Fruit fly (Drosophila melanogaster): ENCODE measurements around the gene sofe.

The sofe gene

DNA sequence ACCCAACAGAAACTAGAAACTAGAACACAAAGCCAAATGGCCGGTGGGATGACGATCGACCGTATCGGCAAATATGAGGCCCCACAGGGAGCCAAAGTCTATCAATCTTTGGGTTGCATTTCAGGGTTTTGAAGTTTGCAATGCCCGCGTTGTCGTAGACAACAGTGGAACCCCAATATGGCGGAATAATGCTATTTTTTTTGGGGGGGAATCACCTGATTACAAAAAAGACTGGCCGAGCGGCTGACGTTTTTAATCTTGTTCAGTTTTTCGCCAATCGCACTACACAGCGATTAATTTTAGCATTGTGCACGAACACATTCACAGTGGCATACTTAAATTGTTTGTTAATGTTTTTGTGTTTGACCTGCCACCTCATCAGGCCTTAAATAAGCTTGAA is 19.2 kb upstream of the sofe start:
- TF ChIP-seq toe (GFP tag; optimal IDR thresholded peaks at IDR 0.05) (no peak), kay (GFP tag; ENCODE audit: borderline replicate concordance) (no peak), pad (GFP tag; optimal IDR thresholded peaks at IDR 0.05) (no peak), Crg-1 (GFP tag; optimal IDR thresholded peaks at IDR 0.05) (no peak), cnc (optimal IDR thresholded peaks at IDR 0.05) (no peak), tj (GFP tag; optimal IDR thresholded peaks at IDR 0.05) (no peak), CG5204 (GFP tag; optimal IDR thresholded peaks at IDR 0.05) (no peak), cic (GFP tag; optimal IDR thresholded peaks at IDR 0.05) (no peak), CG7045 (GFP tag; optimal IDR thresholded peaks at IDR 0.05) (no peak), bab1 (GFP tag; optimal IDR thresholded peaks at IDR 0.05) (no peak)

DNA sequence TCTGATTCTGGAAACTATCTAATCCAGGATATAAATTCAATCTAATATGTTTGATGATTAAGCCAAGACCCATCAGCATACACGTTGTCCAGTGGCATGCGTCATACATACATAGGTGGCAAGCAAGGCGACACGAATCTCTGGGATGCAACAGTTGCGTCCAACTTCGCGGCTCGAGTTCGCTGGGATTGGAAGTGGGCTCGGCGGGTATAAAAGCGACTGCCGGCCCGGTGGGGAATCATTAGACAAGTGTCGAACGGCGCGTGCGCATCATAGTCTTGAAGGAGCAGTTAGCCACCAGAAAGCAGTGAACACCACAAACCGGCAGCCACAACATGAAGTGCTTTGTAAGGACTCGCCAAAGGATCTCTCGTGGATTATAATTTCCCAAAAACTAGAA is 11.8 kb upstream of the sofe start, which contains the start of gene CG2157:
CG2157 (plus strand) TSS at position 240 of the 400 bp plus-strand sequence.
- no peak for TF ChIP-seq pad (GFP tag; optimal IDR thresholded peaks at IDR 0.05)
- TF ChIP-seq bab1 (GFP tag; optimal IDR thresholded peaks at IDR 0.05), result no peak
- no peak for TF ChIP-seq tj (GFP tag; optimal IDR thresholded peaks at IDR 0.05)
- TF ChIP-seq CG1620 (GFP tag; optimal IDR thresholded peaks at IDR 0.05), result no peak

- TF ChIP-seq CG11617 (GFP tag; optimal IDR thresholded peaks at IDR 0.05), result no peak
Measured at dm6 chrX:10867692-10868091, 10.5 kb upstream of the sofe start.

DNA sequence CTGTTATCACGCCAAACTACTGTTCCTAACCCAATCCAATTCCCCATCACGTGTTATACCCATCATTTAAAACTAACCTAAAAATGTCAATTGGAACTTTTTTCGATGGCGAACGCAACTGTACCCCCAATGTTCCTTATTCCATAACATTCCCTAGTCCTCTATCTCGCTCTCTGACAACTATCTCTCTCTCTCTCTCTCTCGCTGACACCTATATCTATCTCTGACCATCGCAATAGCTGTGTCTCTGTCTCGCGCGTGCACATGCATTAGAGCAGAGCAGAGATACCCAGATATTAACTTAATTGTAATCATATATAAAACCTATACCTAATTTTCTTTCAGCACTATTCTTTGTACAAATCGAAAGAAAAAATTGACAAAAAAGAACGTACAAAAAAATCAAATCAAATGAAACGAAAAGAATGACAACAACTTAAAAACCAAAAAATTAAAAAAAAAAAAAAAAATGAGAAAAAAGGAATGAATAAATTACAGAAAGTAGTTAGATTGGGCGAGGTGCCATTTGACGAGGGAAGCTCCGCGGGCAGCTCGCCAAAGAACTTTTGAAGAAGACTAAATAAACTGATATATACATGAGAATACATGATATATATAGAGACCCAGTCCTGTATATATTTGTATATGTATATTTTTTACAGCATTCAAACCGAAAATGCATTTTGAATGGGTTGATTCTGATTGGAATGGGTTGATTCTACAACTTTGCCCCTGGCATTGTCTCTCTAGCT is 8.5 kb upstream of the sofe start:
- TF ChIP-seq pad (GFP tag; optimal IDR thresholded peaks at IDR 0.05) (no peak), kay (GFP tag; ENCODE audit: borderline replicate concordance) (peak; percentile 78)

DNA sequence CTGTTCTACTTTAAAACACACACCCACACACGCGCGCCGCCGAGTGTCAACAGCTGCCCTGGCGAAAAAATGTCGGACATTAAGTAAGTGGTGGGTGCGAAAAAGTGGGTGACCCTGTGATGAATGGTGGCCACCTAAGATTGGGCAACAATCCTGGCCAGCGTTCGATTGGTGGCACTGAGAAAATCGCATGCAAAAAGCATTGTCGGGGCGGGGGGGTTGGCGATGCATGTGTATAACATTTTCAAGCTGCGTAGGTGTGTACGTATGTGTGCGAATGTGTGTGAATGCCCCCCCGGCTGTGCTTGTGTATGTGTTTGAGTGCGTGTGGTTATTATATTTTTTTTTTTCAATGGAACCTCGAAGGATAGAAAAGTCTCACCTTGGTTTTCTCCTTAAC is 640 bp upstream of the sofe start:
- no peak for TF ChIP-seq Crg-1 (GFP tag; optimal IDR thresholded peaks at IDR 0.05)
- no peak for TF ChIP-seq Hr96 (GFP tag; optimal IDR thresholded peaks at IDR 0.05)
- peak; percentile 62 for TF ChIP-seq Mnt (GFP tag; optimal IDR thresholded peaks at IDR 0.05)
- TF ChIP-seq cic (GFP tag; optimal IDR thresholded peaks at IDR 0.05), result no peak
- no peak for TF ChIP-seq CG14711 (tag; optimal IDR thresholded peaks at IDR 0.05)
- TF ChIP-seq pad (GFP tag; optimal IDR thresholded peaks at IDR 0.05), result no peak
- no peak for TF ChIP-seq CG5204 (GFP tag; optimal IDR thresholded peaks at IDR 0.05)
- TF ChIP-seq bab1 (GFP tag; optimal IDR thresholded peaks at IDR 0.05), result no peak
- TF ChIP-seq cnc (optimal IDR thresholded peaks at IDR 0.05), result no peak

DNA sequence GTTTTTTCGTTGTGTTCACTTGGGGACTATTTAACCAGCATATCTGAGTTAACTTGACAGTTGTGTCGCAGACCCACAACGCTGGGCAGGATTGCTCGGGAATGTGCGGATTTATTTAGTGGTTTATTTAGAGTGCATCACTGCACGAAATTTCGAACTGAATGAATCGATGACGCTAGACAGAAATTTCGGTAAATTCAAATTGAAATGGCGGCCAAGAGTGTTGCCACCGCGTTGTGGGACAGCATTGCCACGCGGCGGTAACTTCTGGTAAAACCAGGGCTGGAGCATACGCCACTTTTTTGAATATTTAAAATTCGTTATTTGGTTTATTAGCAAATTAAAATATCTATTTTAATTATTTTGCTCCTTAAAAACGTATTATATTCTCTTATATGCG is 2.5 kb downstream of the sofe start, which contains the start of gene feo:
feo (minus strand) TSS at position 184 of the 400 bp plus-strand sequence.
- TF ChIP-seq ovo (GFP tag; optimal IDR thresholded peaks at IDR 0.05) (peak; percentile 35), bab1 (GFP tag; optimal IDR thresholded peaks at IDR 0.05) (peak; percentile 39), CG7101 (tag; optimal IDR thresholded peaks at IDR 0.05) (peak; percentile 3), CG14711 (tag; optimal IDR thresholded peaks at IDR 0.05) (peak; percentile 51), CG1620 (GFP tag; optimal IDR thresholded peaks at IDR 0.05) (no peak), Mnt (GFP tag; optimal IDR thresholded peaks at IDR 0.05) (peak; percentile 14)

DNA sequence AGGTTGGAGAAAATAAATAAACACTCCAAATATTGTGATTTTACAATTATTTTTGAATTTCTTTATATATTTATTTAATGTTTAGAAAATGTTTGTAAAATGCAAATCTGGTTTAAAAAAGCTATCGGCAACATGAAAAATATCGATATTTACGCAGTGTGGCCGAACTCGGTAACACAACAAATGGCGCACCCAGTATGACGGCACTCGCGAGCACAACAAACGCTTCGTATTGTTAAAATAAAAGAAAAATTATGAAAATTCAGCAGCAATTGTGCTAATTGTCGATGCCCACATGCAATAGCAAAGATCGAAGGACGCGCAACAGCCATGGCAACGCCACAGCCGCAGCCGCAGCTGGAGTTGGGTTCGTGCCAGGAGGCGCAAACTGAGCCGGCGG is 8.6 kb downstream of the sofe start, which contains the start of gene CG2202:
CG2202 (plus strand) TSS at position 193 of the 400 bp plus-strand sequence.
- TF ChIP-seq toe (GFP tag; optimal IDR thresholded peaks at IDR 0.05) (no peak), ovo (GFP tag; optimal IDR thresholded peaks at IDR 0.05) (no peak), Clk (GFP tag; optimal IDR thresholded peaks at IDR 0.05) (no peak), CG14711 (tag; optimal IDR thresholded peaks at IDR 0.05) (peak; percentile 15), Mnt (GFP tag; optimal IDR thresholded peaks at IDR 0.05) (peak; percentile 34), CG11617 (GFP tag; optimal IDR thresholded peaks at IDR 0.05) (no peak), pad (GFP tag; optimal IDR thresholded peaks at IDR 0.05) (no peak), bab1 (GFP tag; optimal IDR thresholded peaks at IDR 0.05) (peak; percentile 53), CG5204 (GFP tag; optimal IDR thresholded peaks at IDR 0.05) (no peak), tj (GFP tag; optimal IDR thresholded peaks at IDR 0.05) (peak; percentile 10)

DNA sequence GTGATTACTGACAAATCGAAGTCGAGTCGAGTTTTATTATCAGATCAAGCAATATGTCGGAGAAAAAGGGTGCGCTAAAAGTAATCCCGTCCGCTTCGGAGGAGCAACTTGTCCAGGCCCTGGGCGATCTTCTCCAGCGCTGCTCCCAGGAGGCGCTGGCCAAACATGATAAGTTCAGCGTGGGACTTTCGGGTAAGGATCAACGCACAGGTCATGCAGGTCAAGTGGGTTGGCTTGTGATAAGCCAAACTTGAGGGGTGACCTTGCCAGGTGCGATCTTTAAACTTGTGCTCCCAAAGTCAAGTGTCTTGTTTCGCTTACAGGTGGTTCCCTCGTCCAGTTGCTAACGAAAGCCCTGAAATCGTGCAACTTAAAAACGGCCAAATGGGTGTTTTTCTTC is 9.8 kb downstream of the sofe start:
- TF ChIP-seq cic (GFP tag; optimal IDR thresholded peaks at IDR 0.05) (no peak), ovo (GFP tag; optimal IDR thresholded peaks at IDR 0.05) (no peak), Hr96 (GFP tag; optimal IDR thresholded peaks at IDR 0.05) (no peak), kay (GFP tag; ENCODE audit: borderline replicate concordance) (no peak)

- no peak for TF ChIP-seq CG12768 (GFP tag; optimal IDR thresholded peaks at IDR 0.05)
- no peak for TF ChIP-seq ovo (GFP tag; optimal IDR thresholded peaks at IDR 0.05)
Measured at dm6 chrX:10847436-10847446, 10.0 kb downstream of the sofe start, which contains the start of gene Pgls. Pgls (plus strand) TSS chrX:10847438.

All from whole organism, adult.